Worm (Caenorhabditis elegans): ENCODE results near the gene F44A2.7.
A peak's percentile ranks its signal among the peaks of the same experiment; 100 is the strongest.

Gene F44A2.7

DNA sequence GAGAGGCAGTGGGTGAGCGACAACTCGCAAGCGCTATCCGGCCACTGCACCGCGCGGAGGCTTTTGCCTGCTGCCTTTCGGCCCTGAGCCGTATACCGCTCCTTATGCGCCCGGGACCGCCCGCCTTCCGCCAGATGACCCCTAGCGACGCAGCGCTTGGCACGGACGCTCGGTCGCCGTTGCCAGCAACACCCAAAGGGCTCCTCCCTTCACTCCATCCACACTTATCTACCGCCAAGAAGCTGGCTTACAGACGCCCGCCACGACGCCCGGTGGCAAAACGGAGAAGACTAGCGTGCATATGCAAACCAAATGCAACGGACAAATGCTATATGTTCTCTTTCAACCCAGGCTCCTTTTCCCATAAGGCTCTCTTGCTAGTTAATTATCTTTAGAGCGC is 27.9 kb upstream of the F44A2.7 start:
- TF ChIP-seq ceh-43 (GFP tag; optimal IDR thresholded peaks at IDR 0.05) (peak; percentile 24), ceh-39 (tag; optimal IDR thresholded peaks at IDR 0.05) (no peak), sptf-1 (tag; optimal IDR thresholded peaks at IDR 0.05) (peak; percentile 61), sem-2 (GFP tag; optimal IDR thresholded peaks at IDR 0.05) (no peak), drap-1 (GFP tag; optimal IDR thresholded peaks at IDR 0.05) (peak; percentile 29), ces-1 (GFP tag; optimal IDR thresholded peaks at IDR 0.05) (peak; percentile 59), ceh-83 (GFP tag; optimal IDR thresholded peaks at IDR 0.05) (peak; percentile 25), cnd-1 (tag; optimal IDR thresholded peaks at IDR 0.05) (peak; percentile 1), bed-3 (GFP tag; optimal IDR thresholded peaks at IDR 0.05) (peak; percentile 6), M03D4.4 (tag; optimal IDR thresholded peaks at IDR 0.05) (peak; percentile 31), mls-2 (tag; optimal IDR thresholded peaks at IDR 0.05) (peak; percentile 19), blmp-1 (tag; optimal IDR thresholded peaks at IDR 0.05) (no peak)

DNA sequence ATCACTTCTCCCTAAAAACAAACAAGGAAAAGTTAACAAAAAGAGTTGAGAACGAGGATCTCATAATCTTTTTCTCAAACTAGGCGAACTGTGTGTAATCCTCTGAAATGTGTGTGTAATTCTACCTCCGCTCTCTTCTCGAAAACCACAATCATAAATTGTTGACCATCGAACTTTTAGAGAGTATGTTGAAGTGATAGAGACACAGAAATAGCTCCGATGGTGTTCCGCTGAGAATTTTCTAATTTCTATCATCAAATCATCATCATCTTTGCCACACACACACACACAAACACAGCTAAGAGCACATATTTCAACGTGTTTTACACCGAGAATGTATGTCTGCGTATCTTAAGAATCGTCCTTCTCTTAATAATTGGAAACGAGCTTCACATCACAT is 25.7 kb upstream of the F44A2.7 start:
- TF ChIP-seq nhr-28 (tag; optimal IDR thresholded peaks at IDR 0.05) (no peak), unc-62 (GFP tag; optimal IDR thresholded peaks at IDR 0.05) (peak; percentile 18), pha-4 (tag; optimal IDR thresholded peaks at IDR 0.05) (peak; percentile 12), unc-120 (tag; optimal IDR thresholded peaks at IDR 0.05; ENCODE audit: poor library complexity, severe bottlenecking) (peak; percentile 49)

DNA sequence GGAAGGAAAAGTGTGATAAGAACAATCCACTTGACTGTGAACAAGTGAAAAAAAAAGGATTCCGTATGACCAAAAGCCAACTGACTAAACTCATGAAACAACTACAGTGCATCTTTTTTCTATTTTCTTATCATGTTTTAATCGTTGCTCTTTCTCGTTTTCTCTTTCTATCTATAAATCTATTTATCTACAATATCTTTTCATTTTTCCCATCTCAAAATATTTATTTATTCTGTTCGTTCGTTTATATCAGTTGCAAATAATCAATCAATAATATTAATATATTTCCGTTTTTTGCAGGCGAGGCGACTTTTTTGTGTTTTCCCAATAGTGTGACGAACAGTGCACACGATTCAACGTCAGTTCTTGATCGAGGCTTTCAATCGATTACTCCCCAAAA is 24.0 kb upstream of the F44A2.7 start, which contains the start of gene F44A2.5:
F44A2.5 (plus strand) TSS at position 301 of the 400 bp plus-strand sequence.
- TF ChIP-seq mep-1 (tag; optimal IDR thresholded peaks at IDR 0.05): no peak
- TF ChIP-seq bed-3 (GFP tag; optimal IDR thresholded peaks at IDR 0.05): no peak
- no peak for TF ChIP-seq nhr-237 (tag; optimal IDR thresholded peaks at IDR 0.05)
- no peak for TF ChIP-seq nhr-12 (tag; optimal IDR thresholded peaks at IDR 0.05)
- TF ChIP-seq hlh-1 (tag; optimal IDR thresholded peaks at IDR 0.05): no peak
- no peak for TF ChIP-seq mab-5 (tag; optimal IDR thresholded peaks at IDR 0.05)
- no peak for TF ChIP-seq ceh-39 (tag; optimal IDR thresholded peaks at IDR 0.05)
- TF ChIP-seq elt-1 (tag; optimal IDR thresholded peaks at IDR 0.05; ENCODE audit: borderline replicate concordance, insufficient read depth): no peak
- no peak for TF ChIP-seq flh-1 (GFP tag; optimal IDR thresholded peaks at IDR 0.05)
- no peak for TF ChIP-seq M03D4.4 (tag; optimal IDR thresholded peaks at IDR 0.05)
- no peak for TF ChIP-seq elt-3 (tag; optimal IDR thresholded peaks at IDR 0.05)
- TF ChIP-seq ceh-83 (GFP tag; optimal IDR thresholded peaks at IDR 0.05): no peak
- no peak for TF ChIP-seq sptf-1 (tag; optimal IDR thresholded peaks at IDR 0.05)

DNA sequence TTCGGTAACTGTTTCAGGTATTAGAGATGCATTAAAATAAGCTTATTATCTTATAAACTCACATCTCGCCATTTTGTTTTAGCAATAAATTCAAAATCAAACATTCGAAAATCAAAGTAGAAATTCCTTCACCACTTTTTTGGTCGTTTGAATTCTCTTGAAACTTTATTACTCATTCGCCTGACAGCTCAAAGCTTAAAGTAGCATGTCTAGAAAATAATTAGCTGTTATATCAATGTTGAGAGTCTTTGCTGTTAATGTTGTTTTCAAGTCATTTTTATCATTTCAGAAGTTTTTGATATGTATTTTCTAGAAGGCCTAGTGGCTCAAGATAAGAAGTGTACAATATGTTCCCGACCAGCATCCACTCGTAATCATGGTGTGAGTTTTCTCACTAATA is 18.3 kb upstream of the F44A2.7 start, which contains the start of gene nhr-39:
nhr-39 (plus strand) TSS at position 301 of the 400 bp plus-strand sequence.
- TF ChIP-seq unc-62 (GFP tag; optimal IDR thresholded peaks at IDR 0.05): no peak
- no peak for TF ChIP-seq nhr-76 (tag; optimal IDR thresholded peaks at IDR 0.05)
- TF ChIP-seq elt-1 (tag; optimal IDR thresholded peaks at IDR 0.05; ENCODE audit: borderline replicate concordance, insufficient read depth): no peak
- TF ChIP-seq lin-13 (tag; optimal IDR thresholded peaks at IDR 0.05): no peak
- no peak for TF ChIP-seq drap-1 (GFP tag; optimal IDR thresholded peaks at IDR 0.05)
- no peak for TF ChIP-seq mab-5 (tag; optimal IDR thresholded peaks at IDR 0.05)
- no peak for TF ChIP-seq mls-2 (tag; optimal IDR thresholded peaks at IDR 0.05)
- no peak for TF ChIP-seq mep-1 (tag; optimal IDR thresholded peaks at IDR 0.05)
- TF ChIP-seq ces-1 (GFP tag; optimal IDR thresholded peaks at IDR 0.05): no peak
- TF ChIP-seq bed-3 (GFP tag; optimal IDR thresholded peaks at IDR 0.05): no peak
- TF ChIP-seq ceh-83 (GFP tag; optimal IDR thresholded peaks at IDR 0.05): no peak
- no peak for TF ChIP-seq sem-2 (GFP tag; optimal IDR thresholded peaks at IDR 0.05)
- no peak for TF ChIP-seq cnd-1 (tag; optimal IDR thresholded peaks at IDR 0.05)
- no peak for TF ChIP-seq hlh-1 (tag; optimal IDR thresholded peaks at IDR 0.05)
- no peak for TF ChIP-seq nhr-2 (tag; optimal IDR thresholded peaks at IDR 0.05)
- TF ChIP-seq zip-8 (tag; optimal IDR thresholded peaks at IDR 0.05): no peak
- no peak for TF ChIP-seq elt-3 (tag; optimal IDR thresholded peaks at IDR 0.05)
- TF ChIP-seq unc-120 (tag; optimal IDR thresholded peaks at IDR 0.05; ENCODE audit: poor library complexity, severe bottlenecking): no peak
- no peak for TF ChIP-seq pha-4 (tag; optimal IDR thresholded peaks at IDR 0.05)

DNA sequence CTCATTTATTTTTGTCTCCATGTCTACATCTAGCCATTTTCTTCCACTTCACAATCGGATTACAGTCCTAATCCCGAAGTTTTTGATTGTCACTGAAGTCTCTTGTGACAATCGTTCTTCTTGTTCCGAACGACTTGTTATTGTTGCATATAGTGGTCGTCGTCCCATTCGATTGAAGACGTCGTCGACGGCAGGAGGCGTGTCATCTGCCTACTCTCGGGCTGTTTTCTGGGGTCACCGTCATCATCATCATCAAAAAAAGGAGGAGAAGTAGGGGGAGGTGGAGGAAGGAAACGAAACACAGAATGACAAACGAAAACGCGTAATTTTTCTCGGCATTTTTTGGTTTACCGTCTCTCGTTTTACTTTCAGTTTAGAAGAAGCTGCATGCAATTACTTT is 16.2 kb upstream of the F44A2.7 start, which contains the start of gene F44A2.3:
F44A2.3 (plus strand) TSS at position 301 of the 400 bp plus-strand sequence.
- TF ChIP-seq bed-3 (GFP tag; optimal IDR thresholded peaks at IDR 0.05): no peak
- TF ChIP-seq nhr-2 (tag; optimal IDR thresholded peaks at IDR 0.05): no peak
- TF ChIP-seq ceh-39 (tag; optimal IDR thresholded peaks at IDR 0.05): no peak
- no peak for TF ChIP-seq nhr-237 (tag; optimal IDR thresholded peaks at IDR 0.05)
- no peak for TF ChIP-seq mls-2 (tag; optimal IDR thresholded peaks at IDR 0.05)
- no peak for TF ChIP-seq blmp-1 (tag; optimal IDR thresholded peaks at IDR 0.05)
- TF ChIP-seq lsy-2 (tag; optimal IDR thresholded peaks at IDR 0.05): no peak

Data from whole organism, mixed stage, embryonic.